Worm (Caenorhabditis elegans) whole organism, L1 larva: ENCODE data around the gene Y46C8AM.1.
A peak's percentile ranks its signal among the peaks of the same experiment; 100 is the strongest.

Experiments used
- C04F5.9 ChIP-seq: sonication (generic microtip); optimal IDR thresholded peaks from 2 replicates; lab custom pipeline; 2016; ENCODE audit warnings: missing genetic modification characterization, missing compliant biosample characterization
- C16A3.4 ChIP-seq: fragments of 150-350 bp; optimal IDR thresholded peaks from 2 replicates; lab custom pipeline; 2014; ENCODE audit warnings: missing biosample characterization, missing genetic modification characterization
- C34B4.2 ChIP-seq: sonication (generic microtip); optimal IDR thresholded peaks from 2 replicates; lab custom pipeline; 2017; ENCODE audit warnings: mild to moderate bottlenecking, missing genetic modification characterization, missing compliant biosample characterization
- alr-1 ChIP-seq: fragments of 200-800 bp; sonication (Bioruptor generic); optimal IDR thresholded peaks from 2 replicates; lab custom pipeline; 2018; ENCODE audit warnings: borderline replicate concordance, mild to moderate bottlenecking, missing genetic modification characterization, missing compliant biosample characterization
- ceh-63 ChIP-seq: fragments of 200-800 bp; sonication (Bioruptor generic); optimal IDR thresholded peaks from 2 replicates; lab custom pipeline; 2018; ENCODE audit warnings: mild to moderate bottlenecking, missing genetic modification characterization, missing compliant biosample characterization
- ceh-8 ChIP-seq: fragments of 200-800 bp; sonication (Bioruptor generic); optimal IDR thresholded peaks from 2 replicates; lab custom pipeline; 2018; ENCODE audit warnings: mild to moderate bottlenecking, missing genetic modification characterization, moderate library complexity, missing compliant biosample characterization
- dsc-1 ChIP-seq: sonication (generic microtip); optimal IDR thresholded peaks from 2 replicates; lab custom pipeline; 2016; ENCODE audit warnings: mild to moderate bottlenecking, missing genetic modification characterization, missing compliant biosample characterization
- efl-1 ChIP-seq, 4 experiments: fragments of 150-350 bp; optimal IDR thresholded peaks in 3 of 4; peaks in 1 of 4; 1 replicate in 1 of 4; 2 replicates in 3 of 4; lab custom pipeline; 2014; ENCODE audit warnings: missing biosample characterization in 2 of 4, missing genetic modification characterization in 2 of 4, missing genetic modification reagents in 2 of 4
- egl-27 ChIP-seq, 2 experiments: fragments of 150-350 bp in 1 of 2; sonication (generic microtip); optimal IDR thresholded peaks; 3 replicates each; lab custom pipeline; 2017 to 2018; ENCODE audit warnings: missing biosample characterization in 2 of 2, missing genetic modification characterization in 2 of 2, missing genetic modification reagents in 2 of 2
- elt-2 ChIP-seq: sonication (generic microtip); optimal IDR thresholded peaks from 2 replicates; lab custom pipeline; 2016; ENCODE audit warnings: missing genetic modification characterization, mild to moderate bottlenecking, inconsistent platforms, missing compliant biosample characterization, missing genetic modification reagents
- ets-5 ChIP-seq: fragments of 200-800 bp; sonication (Bioruptor generic); IDR thresholded peaks from 2 replicates; pipeline ENCODE4 v1.3.6; 2022; ENCODE audit warnings: missing genetic modification characterization, missing compliant biosample characterization
- fos-1 ChIP-seq: fragments of 150-350 bp; optimal IDR thresholded peaks from 2 replicates; lab custom pipeline; 2014; ENCODE audit warnings: missing biosample characterization, missing genetic modification characterization
- hlh-17 ChIP-seq: fragments of 200-800 bp; sonication (Bioruptor generic); optimal IDR thresholded peaks from 2 replicates; lab custom pipeline; 2018; ENCODE audit warnings: missing genetic modification characterization, mild to moderate bottlenecking, missing compliant biosample characterization, moderate library complexity, borderline replicate concordance
- hlh-4 ChIP-seq: sonication (generic microtip); optimal IDR thresholded peaks from 2 replicates; lab custom pipeline; 2016; ENCODE audit warnings: mild to moderate bottlenecking, missing genetic modification characterization, missing compliant biosample characterization
- hpl-2 ChIP-seq: fragments of 150-350 bp; optimal IDR thresholded peaks from 2 replicates; lab custom pipeline; 2014; ENCODE audit warnings: missing biosample characterization, missing genetic modification reagents, missing genetic modification characterization
- isw-1 ChIP-seq: fragments of 200-800 bp; sonication (Bioruptor generic); IDR thresholded peaks from 2 replicates; pipeline ENCODE4 v1.3.6; 2022; ENCODE audit warnings: missing genetic modification characterization, missing compliant biosample characterization
- jun-1 ChIP-seq: fragments of 150-350 bp; optimal IDR thresholded peaks from 2 replicates; lab custom pipeline; 2014; ENCODE audit warnings: missing biosample characterization, missing genetic modification reagents, missing genetic modification characterization
- lin-35 ChIP-seq, 2 experiments: fragments of 150-350 bp; optimal IDR thresholded peaks; 2 replicates each; lab custom pipeline; 2014; ENCODE audit warnings: missing biosample characterization in 2 of 2, missing genetic modification characterization in 2 of 2, missing genetic modification reagents in 2 of 2
- mab-9 ChIP-seq: fragments of 200-800 bp; sonication (Bioruptor generic); IDR thresholded peaks from 2 replicates; pipeline ENCODE4 v1.3.6; 2022; ENCODE audit warnings: missing genetic modification reagents, missing genetic modification characterization, missing compliant biosample characterization
- mdl-1 ChIP-seq, 2 experiments: fragments of 150-350 bp; optimal IDR thresholded peaks; 2 replicates each; lab custom pipeline; 2014 to 2017; ENCODE audit warnings: missing biosample characterization in 2 of 2, missing genetic modification characterization in 2 of 2, inconsistent platforms in 1 of 2
- mef-2 ChIP-seq: fragments of 150-350 bp; optimal IDR thresholded peaks from 2 replicates; lab custom pipeline; 2014; ENCODE audit warnings: missing biosample characterization, missing genetic modification characterization
- nhr-20 ChIP-seq: sonication (generic microtip); optimal IDR thresholded peaks from 2 replicates; lab custom pipeline; 2016; ENCODE audit warnings: mild to moderate bottlenecking, missing genetic modification characterization, missing compliant biosample characterization
- nhr-76 ChIP-seq: sonication (generic microtip); optimal IDR thresholded peaks from 2 replicates; lab custom pipeline; 2017; ENCODE audit warnings: missing biosample characterization, missing genetic modification characterization
- nhr-90 ChIP-seq: sonication (generic microtip); optimal IDR thresholded peaks from 2 replicates; lab custom pipeline; 2016; ENCODE audit warnings: mild to moderate bottlenecking, missing genetic modification characterization, missing compliant biosample characterization; ENCODE audit not compliant: poor library complexity
- pax-3 ChIP-seq: fragments of 200-800 bp; sonication (Bioruptor generic); optimal IDR thresholded peaks from 2 replicates; lab custom pipeline; 2018; ENCODE audit warnings: mild to moderate bottlenecking, missing genetic modification characterization, moderate library complexity, missing compliant biosample characterization
- snpc-4 ChIP-seq: fragments of 150-350 bp; optimal IDR thresholded peaks from 2 replicates; lab custom pipeline; 2014; ENCODE audit warnings: missing biosample characterization, missing genetic modification characterization
- unc-130 ChIP-seq: fragments of 150-350 bp; optimal IDR thresholded peaks from 2 replicates; lab custom pipeline; 2017; ENCODE audit warnings: missing biosample characterization, missing genetic modification characterization, inconsistent platforms
- unc-30 ChIP-seq: sonication (generic microtip); optimal IDR thresholded peaks from 2 replicates; lab custom pipeline; 2017; ENCODE audit warnings: missing biosample characterization, missing genetic modification characterization
- unc-62 ChIP-seq: fragments of 150-350 bp; optimal IDR thresholded peaks from 2 replicates; lab custom pipeline; 2014; ENCODE audit warnings: missing biosample characterization, missing genetic modification reagents, missing genetic modification characterization
- unc-86 ChIP-seq: sonication (generic microtip); optimal IDR thresholded peaks from 2 replicates; lab custom pipeline; 2016; ENCODE audit warnings: missing genetic modification characterization, missing compliant biosample characterization
- xbp-1 ChIP-seq: sonication (generic microtip); optimal IDR thresholded peaks from 2 replicates; lab custom pipeline; 2016; ENCODE audit warnings: missing genetic modification characterization, missing compliant biosample characterization
- zip-4 ChIP-seq: fragments of 200-800 bp; sonication (Bioruptor generic); optimal IDR thresholded peaks from 2 replicates; lab custom pipeline; 2018; ENCODE audit warnings: mild to moderate bottlenecking, missing genetic modification characterization, moderate library complexity, missing compliant biosample characterization

Y46C8AM.1 gene

ce11 chrIV:3963498-3963897, 814 bp downstream of the Y46C8AM.1 start:
- TF ChIP-seq mef-2 (tag; lab: Kevin White, UChicago) = no peak
- TF ChIP-seq efl-1 (optimal IDR thresholded peaks at IDR 0.05; lab: Kevin White, UChicago) = no peak
- peak in 1 of 2 experiments; percentile 71 for TF ChIP-seq efl-1 (GFP tag; optimal IDR thresholded peaks at IDR 0.05 in 1 of 2; lab: Kevin White, UChicago)
- peak; percentile 79 for TF ChIP-seq elt-2
- peak in 1 of 2 experiments; percentile 11 for TF ChIP-seq lin-35 (GFP tag; optimal IDR thresholded peaks at IDR 0.05; lab: Kevin White, UChicago)

DNA sequence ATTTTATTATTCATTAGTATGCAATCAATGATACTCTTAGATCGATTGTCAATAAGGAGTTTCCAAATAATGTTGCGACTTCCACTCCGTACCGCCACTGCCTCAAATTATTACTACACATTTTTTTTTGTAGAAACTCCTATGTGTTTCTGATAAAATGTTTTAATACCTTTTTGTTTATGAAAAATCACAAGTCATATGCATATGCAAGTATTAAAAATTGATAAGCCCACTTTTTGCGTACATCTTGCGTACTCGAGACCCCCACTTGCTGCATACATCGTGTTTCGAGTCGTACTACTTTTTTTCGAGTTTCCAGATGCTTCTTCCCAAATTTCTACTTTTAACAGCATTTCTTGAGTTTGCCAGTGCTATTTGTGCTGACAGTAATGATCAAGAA, 2.3 kb downstream of the Y46C8AM.1 start, which contains the start of gene clec-76:
Gene clec-76, plus strand, starts transcription at position 234 of the 400 bp plus-strand sequence.
- TF ChIP-seq lin-35 (GFP tag; optimal IDR thresholded peaks at IDR 0.05; lab: Kevin White, UChicago) (peak in 1 of 2 experiments; percentile 2), elt-2 (peak; percentile 82), C04F5.9 (tag; lab: Kevin White, UChicago) (no peak)

ce11 chrIV:3973049-3973448, 10.4 kb downstream of the Y46C8AM.1 start, which contains the start of gene clec-79:
clec-79 (plus strand) TSS chrIV:3973349.
- no peak for TF ChIP-seq mdl-1 (tag; optimal IDR thresholded peaks at IDR 0.05; lab: Kevin White, UChicago)
- TF ChIP-seq efl-1 (optimal IDR thresholded peaks at IDR 0.05; lab: Kevin White, UChicago) = no peak
- TF ChIP-seq efl-1 (GFP tag; optimal IDR thresholded peaks at IDR 0.05 in 1 of 2; lab: Kevin White, UChicago) = no peak
- no peak for TF ChIP-seq nhr-20 (tag; lab: Kevin White, UChicago)
- no peak for TF ChIP-seq lin-35 (GFP tag; optimal IDR thresholded peaks at IDR 0.05; lab: Kevin White, UChicago)
- TF ChIP-seq isw-1 (GFP tag; lab: Robert Waterston, UW) = no peak
- no peak for TF ChIP-seq unc-86 (tag; lab: Kevin White, UChicago)
- TF ChIP-seq elt-2 = no peak
- TF ChIP-seq alr-1 = no peak
- TF ChIP-seq ceh-63 = no peak
- no peak for TF ChIP-seq dsc-1 (tag; lab: Kevin White, UChicago)
- TF ChIP-seq ets-5 (GFP tag; lab: Robert Waterston, UW) = no peak
- TF ChIP-seq C04F5.9 (tag; lab: Kevin White, UChicago) = no peak
- TF ChIP-seq egl-27 (tag; optimal IDR thresholded peaks at IDR 0.05; lab: Kevin White, UChicago) = no peak
- TF ChIP-seq ceh-8 (GFP tag; lab: Kevin White, UChicago) = no peak
- TF ChIP-seq, all 84 proteins: peak for 0

DNA sequence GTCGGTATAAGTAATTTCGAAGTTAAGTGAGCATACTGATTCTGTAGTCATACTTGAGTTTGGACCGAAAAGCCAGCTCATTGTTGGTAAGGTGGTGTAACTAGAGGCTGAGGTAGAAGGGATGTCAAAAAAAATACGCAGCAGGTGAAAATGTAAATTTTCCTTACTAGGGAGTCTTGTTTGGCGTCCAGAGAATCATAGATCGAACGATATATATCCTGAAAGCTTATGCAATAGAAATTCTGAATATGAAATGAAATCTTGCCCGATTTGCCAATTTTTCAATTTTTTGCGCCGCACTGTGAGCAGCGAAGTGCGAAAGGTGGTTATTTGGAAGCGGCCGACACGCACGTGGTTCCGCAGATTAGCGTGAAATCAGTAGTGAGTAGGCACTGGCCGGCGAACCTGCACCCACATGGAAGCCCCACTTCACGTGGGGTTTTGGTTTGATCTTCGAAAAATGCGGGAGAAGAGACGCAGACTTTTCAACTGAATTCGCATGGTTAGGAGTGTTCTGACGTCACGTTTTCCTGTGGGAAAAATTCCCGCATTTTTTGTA, 15.4 kb downstream of the Y46C8AM.1 start, which contains the start of gene srh-220:
Gene srh-220, minus strand, starts transcription at position 51 of the 559 bp plus-strand sequence.
- TF ChIP-seq mab-9 (no peak), hpl-2 (GFP tag; lab: Kevin White, UChicago) (no peak), xbp-1 (tag; lab: Kevin White, UChicago) (no peak), unc-62 (GFP tag; lab: Kevin White, UChicago) (no peak), C34B4.2 (tag; lab: Kevin White, UChicago) (no peak), nhr-90 (tag; lab: Kevin White, UChicago) (no peak), hlh-4 (tag; lab: Kevin White, UChicago) (no peak)

ce11 chrIV:3979525-3979924, 16.8 kb downstream of the Y46C8AM.1 start, which contains the start of gene srh-222:
srh-222 (plus strand) TSS chrIV:3979825.
- TF ChIP-seq C04F5.9 (tag; lab: Kevin White, UChicago) (no peak), unc-30 (no peak)

ce11 chrIV:3981601-3982000, 18.9 kb downstream of the Y46C8AM.1 start, which contains the start of gene srh-223:
srh-223 (plus strand) TSS chrIV:3981901.
- TF ChIP-seq fos-1 (tag; lab: Kevin White, UChicago) (no peak), zip-4 (no peak), mab-9 (no peak), pax-3 (no peak), C34B4.2 (tag; lab: Kevin White, UChicago) (no peak), hlh-17 (GFP tag; lab: Kevin White, UChicago) (no peak), nhr-76 (tag; lab: Kevin White, UChicago) (no peak), snpc-4 (tag; lab: Kevin White, UChicago) (no peak), unc-130 (no peak), C16A3.4 (tag; lab: Kevin White, UChicago) (no peak), jun-1 (tag; lab: Kevin White, UChicago) (no peak)
